Worm (Caenorhabditis elegans) whole organism, L1 larva: Measurements from ENCODE around the gene cit-1.2.

Experiments used
- C16A3.4 ChIP-seq: fragments of 150-350 bp; optimal IDR thresholded peaks from 2 replicates; lab custom pipeline; 2014; ENCODE audit warnings: missing biosample characterization, missing genetic modification characterization
- alr-1 ChIP-seq: fragments of 200-800 bp; sonication (Bioruptor generic); optimal IDR thresholded peaks from 2 replicates; lab custom pipeline; 2018; ENCODE audit warnings: borderline replicate concordance, mild to moderate bottlenecking, missing genetic modification characterization, missing compliant biosample characterization
- aly-2 ChIP-seq: fragments of 150-350 bp; optimal IDR thresholded peaks from 2 replicates; lab custom pipeline; 2014; ENCODE audit warnings: missing biosample characterization, missing genetic modification characterization
- ama-1 ChIP-seq: fragments of 150-350 bp; optimal IDR thresholded peaks from 2 replicates; lab custom pipeline; 2014
- blmp-1 ChIP-seq: fragments of 150-350 bp; optimal IDR thresholded peaks from 2 replicates; lab custom pipeline; 2014; ENCODE audit warnings: missing biosample characterization, missing genetic modification characterization
- ceh-88 ChIP-seq: fragments of 200-800 bp; sonication (Bioruptor generic); IDR thresholded peaks from 2 replicates; pipeline ENCODE4 v1.3.6; 2022; ENCODE audit warnings: missing genetic modification characterization, missing compliant biosample characterization
- dsc-1 ChIP-seq: sonication (generic microtip); optimal IDR thresholded peaks from 2 replicates; lab custom pipeline; 2016; ENCODE audit warnings: mild to moderate bottlenecking, missing genetic modification characterization, missing compliant biosample characterization
- efl-1 ChIP-seq, 4 experiments: fragments of 150-350 bp; optimal IDR thresholded peaks in 3 of 4; peaks in 1 of 4; 1 replicate in 1 of 4; 2 replicates in 3 of 4; lab custom pipeline; 2014; ENCODE audit warnings: missing biosample characterization in 2 of 4, missing genetic modification characterization in 2 of 4, missing genetic modification reagents in 2 of 4
- efl-3 ChIP-seq: fragments of 200-800 bp; sonication (Bioruptor generic); optimal IDR thresholded peaks from 2 replicates; lab custom pipeline; 2018; ENCODE audit warnings: mild to moderate bottlenecking, missing genetic modification characterization, missing compliant biosample characterization
- elt-2 ChIP-seq: sonication (generic microtip); optimal IDR thresholded peaks from 2 replicates; lab custom pipeline; 2016; ENCODE audit warnings: missing genetic modification characterization, mild to moderate bottlenecking, inconsistent platforms, missing compliant biosample characterization, missing genetic modification reagents
- elt-3 ChIP-seq, 6 experiments: fragments of 150-350 bp in 1 of 6; sonication (generic microtip); optimal IDR thresholded peaks; 2 replicates each; lab custom pipeline; 2017 to 2018; ENCODE audit warnings: missing biosample characterization in 6 of 6, missing genetic modification characterization in 6 of 6, inconsistent platforms in 1 of 6
- fkh-4 ChIP-seq: sonication (generic microtip); optimal IDR thresholded peaks from 2 replicates; lab custom pipeline; 2016; ENCODE audit warnings: missing compliant biosample characterization, missing genetic modification characterization, borderline replicate concordance
- fos-1 ChIP-seq: fragments of 150-350 bp; optimal IDR thresholded peaks from 2 replicates; lab custom pipeline; 2014; ENCODE audit warnings: missing biosample characterization, missing genetic modification characterization
- grh-1 ChIP-seq: fragments of 200-800 bp; sonication (Bioruptor generic); IDR thresholded peaks from 2 replicates; pipeline ENCODE4 v1.3.6; 2022; ENCODE audit warnings: missing genetic modification reagents, missing genetic modification characterization, missing compliant biosample characterization
- hlh-17 ChIP-seq: fragments of 200-800 bp; sonication (Bioruptor generic); optimal IDR thresholded peaks from 2 replicates; lab custom pipeline; 2018; ENCODE audit warnings: missing genetic modification characterization, mild to moderate bottlenecking, missing compliant biosample characterization, moderate library complexity, borderline replicate concordance
- hpl-2 ChIP-seq: fragments of 150-350 bp; optimal IDR thresholded peaks from 2 replicates; lab custom pipeline; 2014; ENCODE audit warnings: missing biosample characterization, missing genetic modification reagents, missing genetic modification characterization
- lsy-2 ChIP-seq, 2 experiments: fragments of 150-350 bp; optimal IDR thresholded peaks; 2 replicates each; lab custom pipeline; 2014; ENCODE audit warnings: missing biosample characterization in 2 of 2, missing genetic modification characterization in 2 of 2
- mab-9 ChIP-seq: fragments of 200-800 bp; sonication (Bioruptor generic); IDR thresholded peaks from 2 replicates; pipeline ENCODE4 v1.3.6; 2022; ENCODE audit warnings: missing genetic modification reagents, missing genetic modification characterization, missing compliant biosample characterization
- mdl-1 ChIP-seq, 2 experiments: fragments of 150-350 bp; optimal IDR thresholded peaks; 2 replicates each; lab custom pipeline; 2014 to 2017; ENCODE audit warnings: missing biosample characterization in 2 of 2, missing genetic modification characterization in 2 of 2, inconsistent platforms in 1 of 2
- nhr-11 ChIP-seq: fragments of 150-350 bp; optimal IDR thresholded peaks from 2 replicates; lab custom pipeline; 2014; ENCODE audit warnings: missing biosample characterization, missing genetic modification characterization
- nhr-12 ChIP-seq: sonication (generic microtip); optimal IDR thresholded peaks from 2 replicates; lab custom pipeline; 2017; ENCODE audit warnings: missing biosample characterization, missing genetic modification characterization
- nhr-19 ChIP-seq: fragments of 200-800 bp; sonication (Bioruptor generic); conservative IDR thresholded peaks from 2 replicates; pipeline ENCODE4 v1.3.6; 2022; ENCODE audit warnings: missing genetic modification characterization, missing compliant biosample characterization
- nhr-28 ChIP-seq: fragments of 150-350 bp; optimal IDR thresholded peaks from 2 replicates; lab custom pipeline; 2014; ENCODE audit warnings: missing biosample characterization, missing genetic modification characterization
- nhr-76 ChIP-seq: sonication (generic microtip); optimal IDR thresholded peaks from 2 replicates; lab custom pipeline; 2017; ENCODE audit warnings: missing biosample characterization, missing genetic modification characterization
- nhr-77 ChIP-seq: fragments of 150-350 bp; optimal IDR thresholded peaks from 2 replicates; lab custom pipeline; 2014; ENCODE audit warnings: missing biosample characterization, missing genetic modification characterization
- nhr-84 ChIP-seq: sonication (generic microtip); optimal IDR thresholded peaks from 2 replicates; lab custom pipeline; 2017; ENCODE audit warnings: missing biosample characterization, missing genetic modification characterization
- nhr-85 ChIP-seq: sonication (generic microtip); peaks from one replicate; lab custom pipeline; 2016; ENCODE audit warnings: missing genetic modification characterization, inconsistent platforms, missing compliant biosample characterization
- nhr-90 ChIP-seq: sonication (generic microtip); optimal IDR thresholded peaks from 2 replicates; lab custom pipeline; 2016; ENCODE audit warnings: mild to moderate bottlenecking, missing genetic modification characterization, missing compliant biosample characterization; ENCODE audit not compliant: poor library complexity
- pqm-1 ChIP-seq: sonication (generic microtip); optimal IDR thresholded peaks from 3 replicates; lab custom pipeline; 2017; ENCODE audit warnings: missing biosample characterization, missing genetic modification characterization
- snu-23 ChIP-seq: sonication (generic microtip); optimal IDR thresholded peaks from 2 replicates; lab custom pipeline; 2016; ENCODE audit warnings: missing genetic modification characterization, missing compliant biosample characterization
- sox-4 ChIP-seq: sonication (generic microtip); optimal IDR thresholded peaks from 2 replicates; lab custom pipeline; 2016; ENCODE audit warnings: missing genetic modification characterization, missing compliant biosample characterization
- sup-37 ChIP-seq: fragments of 200-800 bp; sonication (Bioruptor generic); optimal IDR thresholded peaks from 2 replicates; lab custom pipeline; 2018; ENCODE audit warnings: mild to moderate bottlenecking, missing genetic modification characterization, missing compliant biosample characterization
- tlp-1 ChIP-seq: fragments of 150-350 bp; optimal IDR thresholded peaks from 2 replicates; lab custom pipeline; 2014; ENCODE audit warnings: missing biosample characterization, missing genetic modification characterization
- unc-30 ChIP-seq: sonication (generic microtip); optimal IDR thresholded peaks from 2 replicates; lab custom pipeline; 2017; ENCODE audit warnings: missing biosample characterization, missing genetic modification characterization
- unc-98 ChIP-seq: fragments of 200-800 bp; sonication (Bioruptor generic); IDR thresholded peaks from 2 replicates; pipeline ENCODE4 v1.3.6; 2022; ENCODE audit warnings: missing genetic modification characterization, missing compliant biosample characterization
- vab-15 ChIP-seq: sonication (generic microtip); optimal IDR thresholded peaks from 2 replicates; lab custom pipeline; 2017; ENCODE audit warnings: missing genotype, mild to moderate bottlenecking, missing genetic modification characterization, missing compliant biosample characterization
- zag-1 ChIP-seq: fragments of 150-350 bp; optimal IDR thresholded peaks from 2 replicates; lab custom pipeline; 2014; ENCODE audit warnings: missing biosample characterization, missing genetic modification characterization
- zip-4 ChIP-seq: fragments of 200-800 bp; sonication (Bioruptor generic); optimal IDR thresholded peaks from 2 replicates; lab custom pipeline; 2018; ENCODE audit warnings: mild to moderate bottlenecking, missing genetic modification characterization, moderate library complexity, missing compliant biosample characterization

cit-1.2 gene

DNA sequence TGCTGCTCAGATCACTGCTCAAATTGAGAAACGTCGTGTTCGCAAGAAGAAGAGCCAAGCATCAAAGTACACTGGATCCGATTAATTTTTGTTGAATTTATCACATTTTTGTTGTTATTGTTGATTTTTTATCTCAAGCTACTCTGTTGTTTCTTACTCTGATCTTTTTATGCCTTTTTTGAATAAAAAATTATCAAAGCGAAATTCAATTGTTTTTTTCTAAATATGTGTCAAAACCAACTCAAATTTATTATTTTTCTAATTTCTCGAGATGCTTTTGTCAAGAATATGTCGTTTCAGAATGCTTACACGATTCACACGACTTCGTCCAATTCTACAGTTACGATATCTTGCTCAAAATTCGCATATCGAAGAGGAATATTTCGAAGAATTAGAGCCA is 36.8 kb downstream of the cit-1.2 start, which contains the start of gene K12H4.2:
TSS of gene K12H4.2 (plus strand) at position 301 of the 400 bp plus-strand sequence.
- no peak for TF ChIP-seq efl-1 (optimal IDR thresholded peaks at IDR 0.05; lab: Kevin White, UChicago)
- TF ChIP-seq efl-1 (GFP tag; optimal IDR thresholded peaks at IDR 0.05 in 1 of 2; lab: Kevin White, UChicago) = peak in 1 of 2 experiments; percentile 12
- TF ChIP-seq nhr-90 (tag; lab: Kevin White, UChicago) = no peak

ce11 chrIII:8050944-8051343 is 40.4 kb downstream of the cit-1.2 start, which contains the start of gene K12H4.7:
TSS of gene K12H4.7 (minus strand) at chrIII:8051081.
- TF ChIP-seq efl-3 (no peak), nhr-12 (tag; lab: Kevin White, UChicago) (no peak), dsc-1 (tag; lab: Kevin White, UChicago) (no peak), nhr-28 (tag; lab: Kevin White, UChicago) (no peak), mab-9 (GFP tag; lab: Robert Waterston, UW) (no peak), elt-2 (peak; percentile 74), zag-1 (tag; lab: Kevin White, UChicago) (no peak), tlp-1 (tag; lab: Kevin White, UChicago) (peak; percentile 51), hpl-2 (GFP tag; lab: Kevin White, UChicago) (no peak), elt-3 (tag; optimal IDR thresholded peaks at IDR 0.05; lab: Kevin White, UChicago) (no peak), nhr-19 (no peak), pqm-1 (peak; percentile 74), fkh-4 (no peak), efl-1 (optimal IDR thresholded peaks at IDR 0.05; lab: Kevin White, UChicago) (no peak), efl-1 (GFP tag; optimal IDR thresholded peaks at IDR 0.05 in 1 of 2; lab: Kevin White, UChicago) (peak in 1 of 2 experiments; percentile 61), C16A3.4 (tag; lab: Kevin White, UChicago) (no peak), nhr-77 (tag; lab: Kevin White, UChicago) (no peak), snu-23 (GFP tag; lab: Kevin White, UChicago) (no peak), aly-2 (tag; lab: Kevin White, UChicago) (no peak), nhr-76 (tag; lab: Kevin White, UChicago) (no peak)

DNA sequence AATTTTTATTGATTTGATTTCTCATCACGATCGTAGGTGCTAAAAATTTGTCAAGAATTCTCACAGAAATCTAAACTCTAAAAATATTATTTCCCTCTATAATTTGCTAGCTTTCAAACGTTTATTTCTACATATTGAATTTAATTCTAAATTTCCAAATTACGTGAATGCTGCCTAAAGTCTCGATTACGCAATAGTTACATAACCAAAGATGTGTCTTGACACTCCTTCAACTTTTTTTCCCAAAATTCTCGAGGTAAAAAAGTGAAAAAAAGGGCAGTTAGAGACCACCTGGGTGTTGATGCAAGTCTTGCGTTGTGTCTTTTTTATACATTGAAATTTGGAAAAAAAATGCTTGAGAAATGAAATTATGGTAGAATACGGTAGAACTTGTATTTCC is 41.3 kb downstream of the cit-1.2 start:
- no peak for TF ChIP-seq ama-1 (lab: Kevin White, UChicago)
- TF ChIP-seq C16A3.4 (tag; lab: Kevin White, UChicago) = no peak
- no peak for TF ChIP-seq blmp-1 (tag; lab: Kevin White, UChicago)
- TF ChIP-seq nhr-11 (tag; lab: Kevin White, UChicago) = no peak
- no peak for TF ChIP-seq nhr-84 (tag; lab: Kevin White, UChicago)
- TF ChIP-seq dsc-1 (tag; lab: Kevin White, UChicago) = no peak
- no peak for TF ChIP-seq mdl-1 (tag; optimal IDR thresholded peaks at IDR 0.05; lab: Kevin White, UChicago)
- TF ChIP-seq unc-30 = no peak
- no peak for TF ChIP-seq sox-4
- no peak for TF ChIP-seq ceh-88
- TF ChIP-seq vab-15 (tag; lab: Kevin White, UChicago) = no peak
- TF ChIP-seq zip-4 (GFP tag; lab: Kevin White, UChicago) = no peak
- TF ChIP-seq, all 84 proteins: peak for 0

DNA sequence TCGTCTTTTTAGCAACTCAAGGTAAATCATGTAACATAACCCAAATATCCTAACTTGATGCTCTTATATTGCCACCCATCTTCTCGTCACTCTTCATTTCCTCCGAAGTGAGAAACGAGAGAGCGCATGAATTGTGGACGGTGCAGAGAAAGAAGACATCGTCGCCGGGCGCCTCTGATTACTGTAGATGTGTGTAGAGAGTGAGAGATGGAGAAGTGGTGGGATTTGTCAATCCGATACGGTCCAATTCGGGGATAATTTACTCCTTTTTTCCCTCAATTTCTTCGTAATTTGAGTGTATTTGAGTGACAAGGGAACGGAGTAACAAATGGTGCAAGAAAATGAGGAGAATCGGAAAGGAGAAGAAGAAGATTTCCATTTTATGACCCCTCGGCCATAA is 50.5 kb downstream of the cit-1.2 start:
- no peak for TF ChIP-seq sup-37 (GFP tag; lab: Kevin White, UChicago)
- TF ChIP-seq alr-1 (tag; lab: Kevin White, UChicago) = no peak
- no peak for TF ChIP-seq fos-1 (tag; lab: Kevin White, UChicago)
- peak in 1 of 2 experiments; percentile 16 for TF ChIP-seq lsy-2 (tag; optimal IDR thresholded peaks at IDR 0.05; lab: Kevin White, UChicago)
- TF ChIP-seq nhr-85 (tag; lab: Kevin White, UChicago) = no peak
- no peak for TF ChIP-seq unc-98 (GFP tag; lab: Robert Waterston, UW)
- peak; percentile 8 for TF ChIP-seq blmp-1 (tag; lab: Kevin White, UChicago)
- TF ChIP-seq hlh-17 (GFP tag; lab: Kevin White, UChicago) = no peak
- TF ChIP-seq grh-1 (GFP tag; lab: Robert Waterston, UW) = no peak
- no peak for TF ChIP-seq sox-4
- no peak for TF ChIP-seq zag-1 (tag; lab: Kevin White, UChicago)
